Fruit fly (Drosophila melanogaster): ENCODE measurements around the gene Mt2.

Gene Mt2

dm6 chr2L:12103231-12104210 lies 7.2 kb downstream of the Mt2 start, which contains the start of the genes Patsas and ThrRS (continued):
- peak; percentile 46 for TF ChIP-seq gro (GFP tag; optimal IDR thresholded peaks at IDR 0.05)
- TF ChIP-seq CG17912 (GFP tag; optimal IDR thresholded peaks at IDR 0.05): peak; percentile 31
- peak; percentile 78 for TF ChIP-seq croc (GFP tag; conservative IDR thresholded peaks at IDR 0.05)
- peak; percentile 76 for TF ChIP-seq ap (GFP tag; IDR thresholded peaks at IDR 0.05)
- peak; percentile 9 for TF ChIP-seq CG31365 (tag; optimal IDR thresholded peaks at IDR 0.05)
- peak; percentile 91 for TF ChIP-seq CG2120 (GFP tag; optimal IDR thresholded peaks at IDR 0.05)
- TF ChIP-seq lbe (GFP tag; optimal IDR thresholded peaks at IDR 0.05): peak; percentile 49
- peak; percentile 74 for TF ChIP-seq ems (GFP tag; optimal IDR thresholded peaks at IDR 0.05)
- TF ChIP-seq CG11398 (GFP tag; optimal IDR thresholded peaks at IDR 0.05): no peak
- peak; percentile 83 for TF ChIP-seq mam (GFP tag; optimal IDR thresholded peaks at IDR 0.05)
- peak; percentile 47 for TF ChIP-seq pb (GFP tag; optimal IDR thresholded peaks at IDR 0.05)
- peak; percentile 78 for TF ChIP-seq CG8290 (GFP tag; optimal IDR thresholded peaks at IDR 0.05)
- no peak for TF ChIP-seq CG8290 (tag; optimal IDR thresholded peaks at IDR 0.05)
- TF ChIP-seq stwl (tag; optimal IDR thresholded peaks at IDR 0.05): peak; percentile 70
- no peak for TF ChIP-seq CG8478 (optimal IDR thresholded peaks at IDR 0.05)
- peak; percentile 92 for TF ChIP-seq CG12391 (tag; optimal IDR thresholded peaks at IDR 0.05)
- TF ChIP-seq Fer2 (tag; optimal IDR thresholded peaks at IDR 0.05): peak; percentile 84
- peak; percentile 24 for TF ChIP-seq HmgD (GFP tag; optimal IDR thresholded peaks at IDR 0.05)
- TF ChIP-seq gt (GFP tag; IDR thresholded peaks at IDR 0.05): peak; percentile 53; the same call in 1 of the 2 replicates
- TF ChIP-seq CG5180 (GFP tag; optimal IDR thresholded peaks at IDR 0.05): no peak
- TF ChIP-seq Mes4 (GFP tag; optimal IDR thresholded peaks at IDR 0.05): peak; percentile 52
- TF ChIP-seq Rx (GFP tag; IDR thresholded peaks at IDR 0.05): peak; percentile 67
- peak; percentile 49 for TF ChIP-seq CG33213 (GFP tag; optimal IDR thresholded peaks at IDR 0.05)
- peak; percentile 79 for TF ChIP-seq twi (tag; optimal IDR thresholded peaks at IDR 0.05)
- TF ChIP-seq nerfin-1 (tag; optimal IDR thresholded peaks at IDR 0.05): peak; percentile 78
- peak; percentile 71 for TF ChIP-seq CG4328 (GFP tag; optimal IDR thresholded peaks at IDR 0.05)
- TF ChIP-seq CG12299 (tag; optimal IDR thresholded peaks at IDR 0.05): peak; percentile 79
- peak; percentile 99 for TF ChIP-seq CG7745 (tag; optimal IDR thresholded peaks at IDR 0.05)
- no peak for TF ChIP-seq wek (GFP tag; optimal IDR thresholded peaks at IDR 0.05)
- TF ChIP-seq Stat92E (GFP tag; optimal IDR thresholded peaks at IDR 0.05): no peak
- TF ChIP-seq phol (tag; optimal IDR thresholded peaks at IDR 0.05): peak; percentile 93
- TF ChIP-seq lola (GFP tag; optimal IDR thresholded peaks at IDR 0.05): peak in 1 of 3 experiments; percentile 85
- TF ChIP-seq ftz-f1 (GFP tag; optimal IDR thresholded peaks at IDR 0.05): no peak
- peak; percentile 40; the same call in 1 of the 3 replicates for TF ChIP-seq knrl (GFP tag; IDR thresholded peaks at IDR 0.05; ENCODE audit: partially characterized antibody)
- TF ChIP-seq crc (GFP tag; optimal IDR thresholded peaks at IDR 0.05): peak; percentile 43
- TF ChIP-seq Elba2 (GFP tag; optimal IDR thresholded peaks at IDR 0.05): peak; percentile 63
- peak; percentile 83 for TF ChIP-seq CG15601 (tag; optimal IDR thresholded peaks at IDR 0.05)
- peak; percentile 86 for TF ChIP-seq tin (GFP tag; optimal IDR thresholded peaks at IDR 0.05)
- peak; percentile 46 for TF ChIP-seq CG1647 (GFP tag; optimal IDR thresholded peaks at IDR 0.05)
- TF ChIP-seq Ada2b (GFP tag; IDR thresholded peaks at IDR 0.05): peak; percentile 83
- peak; percentile 88 for TF ChIP-seq Ssrp (tag; optimal IDR thresholded peaks at IDR 0.05)
- TF ChIP-seq CTCF (GFP tag; optimal IDR thresholded peaks at IDR 0.05): peak; percentile 17
- peak; percentile 86 for TF ChIP-seq CG1602 (GFP tag; optimal IDR thresholded peaks at IDR 0.05)
- peak; percentile 58 for TF ChIP-seq CG11696 (GFP tag; IDR thresholded peaks at IDR 0.05)
- peak; percentile 71; the same call in 1 of the 2 replicates for TF ChIP-seq wdn (GFP tag; IDR thresholded peaks at IDR 0.05)
- TF ChIP-seq CG9215 (GFP tag; IDR thresholded peaks at IDR 0.05): peak; percentile 95
- peak; percentile 71 for TF ChIP-seq Hand (GFP tag; optimal IDR thresholded peaks at IDR 0.05)
- no peak for TF ChIP-seq usp (GFP tag; optimal IDR thresholded peaks at IDR 0.05)
- TF ChIP-seq C15 (GFP tag; IDR thresholded peaks at IDR 0.05): peak; percentile 52; the same call in 1 of the 3 replicates
